Worm (Caenorhabditis elegans) whole organism, L3 larva: ENCODE results near the gene C07G1.7.

Experiments
- ZK546.5 ChIP-seq: sonication (generic microtip); optimal IDR thresholded peaks from 2 replicates; lab custom pipeline; 2017; ENCODE audit warnings: missing biosample characterization, missing genetic modification characterization
- aly-2 ChIP-seq: fragments of 150-350 bp; optimal IDR thresholded peaks from 2 replicates; lab custom pipeline; 2014; ENCODE audit warnings: missing biosample characterization, missing genetic modification characterization
- ceh-82 ChIP-seq: fragments of 150-350 bp; optimal IDR thresholded peaks from 2 replicates; lab custom pipeline; 2014; ENCODE audit warnings: missing biosample characterization, missing genetic modification characterization
- ceh-9 ChIP-seq: sonication (generic microtip); optimal IDR thresholded peaks from 2 replicates; lab custom pipeline; 2018; ENCODE audit warnings: missing biosample characterization, missing genetic modification characterization
- elt-1 ChIP-seq: fragments of 150-350 bp; optimal IDR thresholded peaks from 2 replicates; lab custom pipeline; 2014; ENCODE audit warnings: missing biosample characterization, missing genetic modification characterization
- elt-2 ChIP-seq: sonication (generic microtip); optimal IDR thresholded peaks from 2 replicates; lab custom pipeline; 2016; ENCODE audit warnings: missing genetic modification reagents, mild to moderate bottlenecking, missing genetic modification characterization, missing compliant biosample characterization
- eor-1 ChIP-seq, 2 experiments: fragments of 150-350 bp; optimal IDR thresholded peaks; 2 replicates each; lab custom pipeline; 2014 to 2018; ENCODE audit warnings: missing biosample characterization in 2 of 2, missing genetic modification characterization in 2 of 2
- fos-1 ChIP-seq: fragments of 150-350 bp; optimal IDR thresholded peaks from 2 replicates; lab custom pipeline; 2014; ENCODE audit warnings: missing biosample characterization, missing genetic modification characterization
- jun-1 ChIP-seq: fragments of 150-350 bp; optimal IDR thresholded peaks from 2 replicates; lab custom pipeline; 2014; ENCODE audit warnings: missing biosample characterization, missing genetic modification reagents, missing genetic modification characterization
- mml-1 ChIP-seq: fragments of 150-350 bp; sonication (generic microtip); optimal IDR thresholded peaks from 3 replicates; lab custom pipeline; 2014; ENCODE audit warnings: missing biosample characterization, missing genetic modification characterization
- nhr-11 ChIP-seq: fragments of 150-350 bp; optimal IDR thresholded peaks from 2 replicates; lab custom pipeline; 2014; ENCODE audit warnings: missing biosample characterization, missing genetic modification characterization
- nhr-12 ChIP-seq: fragments of 150-350 bp; optimal IDR thresholded peaks from 2 replicates; lab custom pipeline; 2014; ENCODE audit warnings: missing biosample characterization, missing genetic modification characterization
- nhr-23 ChIP-seq: fragments of 150-350 bp; optimal IDR thresholded peaks from 2 replicates; lab custom pipeline; 2014; ENCODE audit warnings: missing biosample characterization, missing genetic modification reagents, missing genetic modification characterization
- nhr-43 ChIP-seq: sonication (generic microtip); optimal IDR thresholded peaks from 2 replicates; lab custom pipeline; 2016; ENCODE audit warnings: mild to moderate bottlenecking, missing genetic modification characterization, missing compliant biosample characterization; ENCODE audit not compliant: poor library complexity, severe bottlenecking
- nhr-76 ChIP-seq: fragments of 150-350 bp; sonication (generic microtip); optimal IDR thresholded peaks from 5 replicates; lab custom pipeline; 2014; ENCODE audit warnings: missing biosample characterization, missing genetic modification characterization
- nhr-77 ChIP-seq: fragments of 150-350 bp; optimal IDR thresholded peaks from 2 replicates; lab custom pipeline; 2014; ENCODE audit warnings: missing biosample characterization, missing genetic modification characterization
- pha-4 ChIP-seq: fragments of 150-350 bp; optimal IDR thresholded peaks from 2 replicates; lab custom pipeline; 2014; ENCODE audit warnings: missing biosample characterization, missing genetic modification reagents, missing genetic modification characterization
- pqm-1 ChIP-seq: fragments of 150-350 bp; optimal IDR thresholded peaks from 2 replicates; lab custom pipeline; 2017; ENCODE audit warnings: missing biosample characterization, missing genetic modification characterization, inconsistent platforms
- skn-1 ChIP-seq: fragments of 150-350 bp; optimal IDR thresholded peaks from 2 replicates; lab custom pipeline; 2014; ENCODE audit warnings: missing biosample characterization, missing genetic modification characterization
- tbx-2 ChIP-seq: sonication (generic microtip); optimal IDR thresholded peaks from 2 replicates; lab custom pipeline; 2016; ENCODE audit warnings: mild to moderate bottlenecking, missing genetic modification characterization, missing compliant biosample characterization
- unc-62 ChIP-seq: fragments of 150-350 bp; sonication (generic microtip); optimal IDR thresholded peaks from 4 replicates; lab custom pipeline; 2014; ENCODE audit warnings: missing biosample characterization, missing genetic modification reagents, missing genetic modification characterization
- ztf-11 ChIP-seq: fragments of 150-350 bp; optimal IDR thresholded peaks from 2 replicates; lab custom pipeline; 2014; ENCODE audit warnings: missing biosample characterization, missing genetic modification characterization

C07G1.7 gene

ce11 chrIV:8169674-8170073, 42.0 kb downstream of the C07G1.7 start, which contains the start of gene C07G1.15:
C07G1.15 (plus strand) TSS chrIV:8169974.
- TF ChIP-seq tbx-2 (tag; lab: Kevin White, UChicago) = no peak

- peak; percentile 23 for TF ChIP-seq elt-2 (tag; lab: Kevin White, UChicago)
- TF ChIP-seq nhr-23 (tag; lab: Kevin White, UChicago) = no peak
These were observed 43.0 kb downstream of the C07G1.7 start, which contains the start of gene clec-52 for ce11 chrIV:8168660-8169059. clec-52 (minus strand) TSS chrIV:8168760.

ce11 chrIV:8165950-8166349, 45.7 kb downstream of the C07G1.7 start, which contains the start of gene B0218.7:
B0218.7 (minus strand) TSS chrIV:8166050.
- TF ChIP-seq elt-1 (tag; lab: Kevin White, UChicago) = no peak
- no peak for TF ChIP-seq ztf-11
- no peak for TF ChIP-seq mml-1 (tag; lab: Kevin White, UChicago)
- TF ChIP-seq pha-4 = no peak
- no peak for TF ChIP-seq nhr-12 (tag; lab: Kevin White, UChicago)
- no peak for TF ChIP-seq nhr-77 (tag; lab: Kevin White, UChicago)
- TF ChIP-seq unc-62 (GFP tag; lab: Kevin White, UChicago) = no peak
- TF ChIP-seq eor-1 (tag; optimal IDR thresholded peaks at IDR 0.05; lab: Kevin White, UChicago) = no peak
- no peak for TF ChIP-seq pqm-1 (tag; lab: Kevin White, UChicago)
- no peak for TF ChIP-seq ceh-9 (tag; lab: Kevin White, UChicago)
- no peak for TF ChIP-seq nhr-23 (tag; lab: Kevin White, UChicago)
- no peak for TF ChIP-seq fos-1
- no peak for TF ChIP-seq nhr-76 (tag; lab: Kevin White, UChicago)
- TF ChIP-seq skn-1 = no peak

ce11 chrIV:8164515-8164914, 47.1 kb downstream of the C07G1.7 start:
- no peak for TF ChIP-seq unc-62 (GFP tag; lab: Kevin White, UChicago)
- no peak for TF ChIP-seq nhr-77 (tag; lab: Kevin White, UChicago)
- TF ChIP-seq ceh-9 (tag; lab: Kevin White, UChicago) = no peak

ce11 chrIV:8163687-8164086, 48.0 kb downstream of the C07G1.7 start, which contains the start of gene clec-51:
clec-51 (minus strand) TSS chrIV:8163800.
- TF ChIP-seq nhr-43 (tag; lab: Kevin White, UChicago) = no peak
- TF ChIP-seq aly-2 (tag; lab: Kevin White, UChicago) = no peak
- peak; percentile 47 for TF ChIP-seq jun-1 (tag; lab: Kevin White, UChicago)
- TF ChIP-seq pqm-1 (tag; lab: Kevin White, UChicago) = peak; percentile 88
- peak; percentile 22 for TF ChIP-seq pha-4
- peak; percentile 90 for TF ChIP-seq elt-2 (tag; lab: Kevin White, UChicago)

ce11 chrIV:8161774-8162173, 49.9 kb downstream of the C07G1.7 start:
- TF ChIP-seq elt-2 (tag; lab: Kevin White, UChicago) (peak; percentile 66), ZK546.5 (tag; lab: Kevin White, UChicago) (no peak), ceh-82 (tag; lab: Kevin White, UChicago) (no peak), nhr-11 (no peak), pqm-1 (tag; lab: Kevin White, UChicago) (peak; percentile 59)
